Fruit fly (Drosophila melanogaster) whole organism, wandering third instar larva: Measurements from ENCODE around the gene Hpr1.

Experiments used
- HLH106 ChIP-seq: fragments of 200-800 bp; optimal IDR thresholded peaks from 3 replicates; lab custom pipeline; 2019; ENCODE audit warnings: missing biosample characterization, mild to moderate bottlenecking, missing genetic modification characterization, moderate library complexity
- dmrt93B ChIP-seq: fragments of 200-800 bp; sonication (Bioruptor generic); optimal IDR thresholded peaks from 2 replicates; lab custom pipeline; 2018; ENCODE audit warnings: missing biosample characterization, mild to moderate bottlenecking, missing genetic modification characterization
- h ChIP-seq: fragments of 200-800 bp; sonication (Bioruptor generic); optimal IDR thresholded peaks from 3 replicates; lab custom pipeline; 2016; ENCODE audit warnings: missing biosample characterization, mild to moderate bottlenecking, missing genetic modification characterization
- lola ChIP-seq: fragments of >200 bp; optimal IDR thresholded peaks from 2 replicates; lab custom pipeline; 2017; ENCODE audit warnings: missing biosample characterization, missing genetic modification characterization
- pan ChIP-seq: fragments of >200 bp; optimal IDR thresholded peaks from 2 replicates; lab custom pipeline; 2017

DNA sequence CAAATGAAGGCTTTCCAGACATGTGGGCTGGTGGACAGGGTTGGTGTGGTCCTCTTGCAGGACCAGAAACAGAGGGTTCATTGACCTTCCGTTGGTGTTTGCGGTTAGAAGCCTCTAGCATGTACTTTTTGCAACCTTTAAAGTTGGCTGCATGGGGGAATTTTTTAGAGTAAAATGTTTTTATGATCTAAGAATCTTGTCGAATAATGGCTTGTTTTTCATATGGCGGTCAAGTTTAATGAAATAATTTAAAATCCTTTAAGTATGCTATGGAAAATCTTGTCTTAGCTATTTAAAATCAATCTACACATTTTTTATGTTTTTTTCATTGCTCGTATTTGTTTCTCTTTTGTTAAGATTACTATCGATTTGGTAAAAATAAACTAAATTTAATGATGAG is 8.5 kb upstream of the Hpr1 start, which contains the start of gene glob3:
- TF ChIP-seq h (no peak), dmrt93B (GFP tag; lab: Kevin White, UChicago) (no peak), lola (GFP tag; lab: Kevin White, UChicago) (no peak), pan (no peak), HLH106 (tag; lab: Kevin White, UChicago) (no peak)
